Worm (Caenorhabditis elegans) whole organism, mixed stage, embryonic: Measurements from ENCODE around the gene ttr-26.

Experiments used
- ces-1 ChIP-seq: fragments of 150-350 bp; optimal IDR thresholded peaks from 2 replicates; lab custom pipeline; 2014; ENCODE audit warnings: missing biosample characterization, missing genetic modification reagents, missing genetic modification characterization
- cnd-1 ChIP-seq: fragments of 200-800 bp; sonication (Bioruptor generic); optimal IDR thresholded peaks from 2 replicates; lab custom pipeline; 2018; ENCODE audit warnings: mild to moderate bottlenecking, missing genetic modification characterization, missing compliant biosample characterization
- elt-1 ChIP-seq: sonication (generic microtip); optimal IDR thresholded peaks from 2 replicates; lab custom pipeline; 2017; ENCODE audit warnings: missing genetic modification characterization, mild to moderate bottlenecking, missing compliant biosample characterization, antibody characterized with exemption, moderate library complexity, borderline replicate concordance; ENCODE audit not compliant: insufficient read depth
- mep-1 ChIP-seq: fragments of 150-350 bp; optimal IDR thresholded peaks from 2 replicates; lab custom pipeline; 2017; ENCODE audit warnings: missing biosample characterization, missing genetic modification reagents, missing genetic modification characterization, inconsistent platforms
- nhr-12 ChIP-seq: fragments of 150-350 bp; optimal IDR thresholded peaks from 2 replicates; lab custom pipeline; 2014; ENCODE audit warnings: missing biosample characterization, missing genetic modification characterization
- nhr-28 ChIP-seq: fragments of 150-350 bp; optimal IDR thresholded peaks from 2 replicates; lab custom pipeline; 2014; ENCODE audit warnings: missing biosample characterization, missing genetic modification characterization

ce11 chrV:18571533-18571932 is 11.4 kb upstream of the ttr-26 start, which contains the start of gene Y51A2D.21:
- TF ChIP-seq nhr-28 (tag; lab: Kevin White, UChicago) (no peak), cnd-1 (tag; lab: Kevin White, UChicago) (no peak), nhr-12 (tag; lab: Kevin White, UChicago) (no peak), mep-1 (tag; lab: Kevin White, UChicago) (no peak), ces-1 (GFP tag; lab: Kevin White, UChicago) (no peak), elt-1 (tag; lab: Kevin White, UChicago) (no peak)
